Fruit fly (Drosophila melanogaster) whole organism, prepupa: ENCODE measurements around the gene brwl.
A peak's percentile ranks its signal among the peaks of the same experiment; 100 is the strongest.

Source experiments
- CG1621 ChIP-seq: fragments of 200-800 bp; sonication (Bioruptor generic); optimal IDR thresholded peaks from 3 replicates; lab custom pipeline; 2018; ENCODE audit warnings: missing biosample characterization, mild to moderate bottlenecking, missing genetic modification characterization
- CG32006 ChIP-seq: fragments of 200-800 bp; sonication (Bioruptor generic); optimal IDR thresholded peaks from 3 replicates; lab custom pipeline; 2017; ENCODE audit warnings: missing biosample characterization, mild to moderate bottlenecking, missing genetic modification characterization
- CG3919 ChIP-seq: fragments of 200-800 bp; sonication (Bioruptor generic); optimal IDR thresholded peaks from 3 replicates; lab custom pipeline; 2016; ENCODE audit warnings: missing biosample characterization, missing genetic modification characterization
- CG6276 ChIP-seq: fragments of 200-800 bp; sonication (Bioruptor generic); optimal IDR thresholded peaks from 2 replicates; lab custom pipeline; 2017; ENCODE audit warnings: missing biosample characterization, mild to moderate bottlenecking, missing genetic modification characterization
- CG6854 ChIP-seq: fragments of 200-800 bp; sonication (Bioruptor generic); optimal IDR thresholded peaks from 2 replicates; lab custom pipeline; 2017; ENCODE audit warnings: missing biosample characterization, mild to moderate bottlenecking, missing genetic modification characterization
- Eip78C ChIP-seq: fragments of 200-800 bp; sonication (Bioruptor generic); peaks from one replicate; lab custom pipeline; 2016; ENCODE audit warnings: missing biosample characterization, missing genetic modification characterization
- Ets96B ChIP-seq: fragments of 200-800 bp; optimal IDR thresholded peaks from 2 replicates; lab custom pipeline; 2019; ENCODE audit warnings: missing biosample characterization, mild to moderate bottlenecking, missing genetic modification characterization, moderate library complexity
- Hr38 ChIP-seq: sonication (Bioruptor generic); optimal IDR thresholded peaks from 2 replicates; lab custom pipeline; 2016; ENCODE audit warnings: missing biosample characterization, missing genetic modification characterization
- Met ChIP-seq: fragments of 200-800 bp; sonication (Bioruptor generic); optimal IDR thresholded peaks from 3 replicates; lab custom pipeline; 2016; ENCODE audit warnings: missing biosample characterization, missing genetic modification characterization
- esn ChIP-seq: fragments of 200-800 bp; sonication (Bioruptor generic); optimal IDR thresholded peaks from 2 replicates; lab custom pipeline; 2016; ENCODE audit warnings: missing biosample characterization, mild to moderate bottlenecking, missing genetic modification characterization, moderate library complexity
- pdm3 ChIP-seq: fragments of 200-800 bp; sonication (Bioruptor generic); optimal IDR thresholded peaks from 3 replicates; lab custom pipeline; 2016; ENCODE audit warnings: missing biosample characterization, missing genetic modification characterization

dm6 chr2L:9520886-9521868, 47.5 kb upstream of the brwl start, which contains the start of gene Oatp30B:
- TF ChIP-seq Met (GFP tag; lab: Kevin White, UChicago) (peak; percentile 93), Ets96B (peak; percentile 93), Hr38 (GFP tag; lab: Kevin White, UChicago) (peak; percentile 21), CG6276 (GFP tag; lab: Kevin White, UChicago) (peak; percentile 79), pdm3 (GFP tag; lab: Kevin White, UChicago) (peak; percentile 95), CG6854 (GFP tag; lab: Kevin White, UChicago) (peak; percentile 71), Eip78C (GFP tag; lab: Kevin White, UChicago) (peak; percentile 97), CG1621 (peak; percentile 100), CG32006 (peak; percentile 89), esn (GFP tag; lab: Kevin White, UChicago) (peak; percentile 96), CG3919 (GFP tag; lab: Kevin White, UChicago) (peak; percentile 93)
